Worm (Caenorhabditis elegans) whole organism, L1 larva: Measurements from ENCODE around the gene pxd-1.

Experiments
- ceh-82 ChIP-seq, 3 experiments: fragments of 150-350 bp in 1 of 3; sonication (generic microtip) in 2 of 3; optimal IDR thresholded peaks; 2 replicates each; lab custom pipeline; 2014 to 2017; ENCODE audit warnings: missing biosample characterization in 3 of 3, missing genetic modification characterization in 3 of 3
- fkh-8 ChIP-seq: sonication (generic microtip); optimal IDR thresholded peaks from 2 replicates; lab custom pipeline; 2016; ENCODE audit warnings: mild to moderate bottlenecking, missing genetic modification characterization, missing compliant biosample characterization
- snpc-4 ChIP-seq: fragments of 150-350 bp; optimal IDR thresholded peaks from 2 replicates; lab custom pipeline; 2014; ENCODE audit warnings: missing biosample characterization, missing genetic modification characterization
- sptf-1 ChIP-seq: fragments of 150-350 bp; optimal IDR thresholded peaks from 2 replicates; lab custom pipeline; 2014; ENCODE audit warnings: missing biosample characterization, missing genetic modification characterization
- unc-86 ChIP-seq: sonication (generic microtip); optimal IDR thresholded peaks from 2 replicates; lab custom pipeline; 2016; ENCODE audit warnings: missing genetic modification characterization, missing compliant biosample characterization

DNA sequence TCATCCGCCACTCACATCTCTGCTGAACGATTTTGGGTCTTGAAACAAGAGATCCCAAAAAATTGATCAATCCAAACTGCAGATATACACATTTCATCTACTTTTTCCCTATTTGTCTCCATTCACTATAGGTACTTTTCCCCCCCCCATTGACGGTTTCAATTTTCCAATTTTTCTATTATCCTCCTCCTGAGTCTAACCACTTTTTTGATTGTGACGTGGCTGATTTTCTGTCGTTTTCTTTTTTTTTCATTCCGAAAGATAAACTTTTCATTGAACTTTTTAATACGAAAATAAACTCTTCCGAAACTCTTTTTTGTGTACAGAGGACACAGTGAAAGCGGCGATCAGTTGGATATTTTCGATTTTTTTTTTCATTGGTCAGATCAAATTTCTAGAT is 48.1 kb upstream of the pxd-1 start:
- TF ChIP-seq ceh-82 (tag; optimal IDR thresholded peaks at IDR 0.05; lab: Kevin White, UChicago) (no peak), unc-86 (tag; lab: Kevin White, UChicago) (no peak), snpc-4 (tag; lab: Kevin White, UChicago) (no peak), sptf-1 (tag; lab: Kevin White, UChicago) (no peak), fkh-8 (tag; lab: Kevin White, UChicago) (no peak)
